Worm (Caenorhabditis elegans) whole organism, L1 larva: Measurements from ENCODE around the gene Y39A1A.21.

Experiments
- hlh-17 ChIP-seq: fragments of 200-800 bp; sonication (Bioruptor generic); optimal IDR thresholded peaks from 2 replicates; lab custom pipeline; 2018; ENCODE audit warnings: missing genetic modification characterization, mild to moderate bottlenecking, missing compliant biosample characterization, moderate library complexity, borderline replicate concordance
- jun-1 ChIP-seq: fragments of 150-350 bp; optimal IDR thresholded peaks from 2 replicates; lab custom pipeline; 2014; ENCODE audit warnings: missing biosample characterization, missing genetic modification reagents, missing genetic modification characterization
- lin-39 ChIP-seq: fragments of 150-350 bp; optimal IDR thresholded peaks from 2 replicates; lab custom pipeline; 2014; ENCODE audit warnings: missing biosample characterization, missing genetic modification reagents, missing genetic modification characterization
- lsy-2 ChIP-seq, 2 experiments: fragments of 150-350 bp; optimal IDR thresholded peaks; 2 replicates each; lab custom pipeline; 2014; ENCODE audit warnings: missing biosample characterization in 2 of 2, missing genetic modification characterization in 2 of 2
- nhr-84 ChIP-seq: sonication (generic microtip); optimal IDR thresholded peaks from 2 replicates; lab custom pipeline; 2017; ENCODE audit warnings: missing biosample characterization, missing genetic modification characterization
- pag-3 ChIP-seq: sonication (generic microtip); optimal IDR thresholded peaks from 2 replicates; lab custom pipeline; 2017; ENCODE audit warnings: missing genetic modification characterization, mild to moderate bottlenecking, missing compliant biosample characterization, antibody characterized with exemption, borderline replicate concordance; ENCODE audit not compliant: insufficient read depth
- rnt-1 ChIP-seq: sonication (generic microtip); optimal IDR thresholded peaks from 2 replicates; lab custom pipeline; 2016; ENCODE audit warnings: mild to moderate bottlenecking, missing genetic modification characterization, moderate library complexity, missing compliant biosample characterization
- unc-62 ChIP-seq: fragments of 150-350 bp; optimal IDR thresholded peaks from 2 replicates; lab custom pipeline; 2014; ENCODE audit warnings: missing biosample characterization, missing genetic modification reagents, missing genetic modification characterization
- ztf-11 ChIP-seq, 2 experiments: sonication (generic microtip); optimal IDR thresholded peaks; 2 replicates each; lab custom pipeline; 2016 to 2017; ENCODE audit warnings: missing genetic modification characterization in 2 of 2, missing biosample characterization in 1 of 2, missing compliant biosample characterization in 1 of 2

ce11 chrIII:10708484-10708883, 1.7 kb upstream of the Y39A1A.21 start:
- TF ChIP-seq pag-3 (tag; lab: Kevin White, UChicago) (no peak), jun-1 (tag; lab: Kevin White, UChicago) (no peak), nhr-84 (tag; lab: Kevin White, UChicago) (no peak), hlh-17 (GFP tag; lab: Kevin White, UChicago) (no peak), ztf-11 (tag; optimal IDR thresholded peaks at IDR 0.05; lab: Kevin White, UChicago) (no peak), lsy-2 (tag; optimal IDR thresholded peaks at IDR 0.05; lab: Kevin White, UChicago) (no peak), lin-39 (tag; lab: Kevin White, UChicago) (no peak), rnt-1 (tag; lab: Kevin White, UChicago) (no peak), unc-62 (GFP tag; lab: Kevin White, UChicago) (no peak)
